Worm (Caenorhabditis elegans) whole organism, L4 larva: Measurements from ENCODE around the gene str-249.

ENCODE experiments used
- F49E8.2 ChIP-seq: sonication (generic microtip); optimal IDR thresholded peaks from 2 replicates; lab custom pipeline; 2016; ENCODE audit warnings: missing compliant biosample characterization, mild to moderate bottlenecking, missing genetic modification characterization, borderline replicate concordance
- R02D3.7 ChIP-seq: fragments of 150-350 bp; sonication (generic microtip); optimal IDR thresholded peaks from 3 replicates; lab custom pipeline; 2014; ENCODE audit warnings: missing biosample characterization, missing genetic modification characterization
- T20F7.1 ChIP-seq: fragments of 200-800 bp; sonication (Bioruptor generic); optimal IDR thresholded peaks from 2 replicates; lab custom pipeline; 2018; ENCODE audit warnings: mild to moderate bottlenecking, missing genetic modification characterization, missing compliant biosample characterization
- aha-1 ChIP-seq: fragments of 150-350 bp; peaks from one replicate; lab custom pipeline; 2014; ENCODE audit warnings: missing biosample characterization, missing genetic modification characterization
- attf-4 ChIP-seq: sonication (generic microtip); optimal IDR thresholded peaks from 3 replicates; lab custom pipeline; 2017; ENCODE audit warnings: missing biosample characterization, missing genetic modification characterization
- ceh-20 ChIP-seq: fragments of 200-800 bp; sonication (Bioruptor generic); IDR thresholded peaks from 2 replicates; pipeline ENCODE4 v1.3.6; 2022; ENCODE audit warnings: missing genetic modification reagents, missing genetic modification characterization, missing compliant biosample characterization
- ceh-28 ChIP-seq: fragments of 150-350 bp; optimal IDR thresholded peaks from 2 replicates; lab custom pipeline; 2014; ENCODE audit warnings: missing biosample characterization, missing genetic modification reagents, missing genetic modification characterization
- ceh-82 ChIP-seq: sonication (generic microtip); optimal IDR thresholded peaks from 2 replicates; lab custom pipeline; 2017; ENCODE audit warnings: missing biosample characterization, missing genetic modification characterization
- ctbp-1 ChIP-seq: fragments of 200-800 bp; sonication (Bioruptor generic); IDR thresholded peaks from 2 replicates; pipeline ENCODE4 v1.3.6; 2022; ENCODE audit warnings: missing genetic modification reagents, missing genetic modification characterization, missing compliant biosample characterization
- daf-12 ChIP-seq: fragments of 150-350 bp; optimal IDR thresholded peaks from 2 replicates; lab custom pipeline; 2014; ENCODE audit warnings: missing biosample characterization, missing genetic modification reagents, missing genetic modification characterization
- daf-16 ChIP-seq, 3 experiments: sonication (generic microtip); optimal IDR thresholded peaks; 2 replicates each; lab custom pipeline; 2016 to 2017; ENCODE audit warnings: missing genetic modification characterization in 3 of 3, missing genetic modification reagents in 3 of 3, mild to moderate bottlenecking in 2 of 3, missing compliant biosample characterization in 2 of 3, missing biosample characterization in 1 of 3, moderate library complexity in 1 of 3
- dmd-8 ChIP-seq: fragments of 200-800 bp; sonication (Bioruptor generic); IDR thresholded peaks from 2 replicates; pipeline ENCODE4 v1.3.6; 2022; ENCODE audit warnings: missing genetic modification characterization, missing compliant biosample characterization
- dmd-9 ChIP-seq: fragments of 200-800 bp; sonication (Bioruptor generic); IDR thresholded peaks from 2 replicates; pipeline ENCODE4 v1.3.6; 2022; ENCODE audit warnings: missing genetic modification reagents, missing genetic modification characterization, missing compliant biosample characterization
- egl-27 ChIP-seq: sonication (generic microtip); optimal IDR thresholded peaks from 3 replicates; lab custom pipeline; 2017; ENCODE audit warnings: missing biosample characterization, missing genetic modification reagents, missing genetic modification characterization
- egl-43 ChIP-seq: fragments of 200-800 bp; sonication (Bioruptor generic); IDR thresholded peaks from 2 replicates; pipeline ENCODE4 v1.3.6; 2022; ENCODE audit warnings: missing genetic modification reagents, missing genetic modification characterization, missing compliant biosample characterization
- fkh-10 ChIP-seq: fragments of 150-350 bp; optimal IDR thresholded peaks from 2 replicates; lab custom pipeline; 2014; ENCODE audit warnings: missing biosample characterization, missing genetic modification reagents, missing genetic modification characterization
- fos-1 ChIP-seq: fragments of 150-350 bp; optimal IDR thresholded peaks from 2 replicates; lab custom pipeline; 2014; ENCODE audit warnings: missing biosample characterization, missing genetic modification characterization
- gei-8 ChIP-seq: fragments of 200-800 bp; sonication (Bioruptor generic); optimal IDR thresholded peaks from 2 replicates; lab custom pipeline; 2018; ENCODE audit warnings: mild to moderate bottlenecking, missing genetic modification characterization, missing compliant biosample characterization
- lim-7 ChIP-seq: fragments of 200-800 bp; sonication (Bioruptor generic); IDR thresholded peaks from 2 replicates; pipeline ENCODE4 v1.3.6; 2022; ENCODE audit warnings: missing genetic modification characterization, missing compliant biosample characterization
- lin-1 ChIP-seq: fragments of 200-800 bp; sonication (Bioruptor generic); IDR thresholded peaks from 2 replicates; pipeline ENCODE4 v1.3.6; 2022; ENCODE audit warnings: missing genetic modification reagents, missing genetic modification characterization, missing compliant biosample characterization
- lin-38 ChIP-seq: fragments of 200-800 bp; sonication (Bioruptor generic); IDR thresholded peaks from 2 replicates; pipeline ENCODE4 v1.3.6; 2022; ENCODE audit warnings: missing genetic modification reagents, missing genetic modification characterization, missing compliant biosample characterization
- lin-39 ChIP-seq: fragments of 150-350 bp; optimal IDR thresholded peaks from 2 replicates; lab custom pipeline; 2014; ENCODE audit warnings: missing biosample characterization, missing genetic modification reagents, missing genetic modification characterization
- lir-3 ChIP-seq: sonication (generic microtip); optimal IDR thresholded peaks from 2 replicates; lab custom pipeline; 2016; ENCODE audit warnings: mild to moderate bottlenecking, missing genetic modification characterization, missing compliant biosample characterization
- lsy-2 ChIP-seq, 2 experiments: fragments of 150-350 bp in 1 of 2; sonication (generic microtip) in 1 of 2; optimal IDR thresholded peaks; 2 replicates each; lab custom pipeline; 2014 to 2017; ENCODE audit warnings: missing biosample characterization in 2 of 2, missing genetic modification characterization in 2 of 2
- mdt-29 ChIP-seq: fragments of 200-800 bp; sonication (Bioruptor generic); IDR thresholded peaks from 2 replicates; pipeline ENCODE4 v1.3.6; 2022; ENCODE audit warnings: missing genetic modification reagents, missing genetic modification characterization, missing compliant biosample characterization
- mep-1 ChIP-seq: fragments of 150-350 bp; sonication (generic microtip); optimal IDR thresholded peaks from 3 replicates; lab custom pipeline; 2014; ENCODE audit warnings: missing biosample characterization, missing genetic modification characterization
- mes-2 ChIP-seq: sonication (generic microtip); optimal IDR thresholded peaks from 2 replicates; lab custom pipeline; 2016; ENCODE audit warnings: missing genotype, mild to moderate bottlenecking, missing genetic modification characterization, missing compliant biosample characterization; ENCODE audit not compliant: poor library complexity, severe bottlenecking
- nhr-10 ChIP-seq: fragments of 150-350 bp; optimal IDR thresholded peaks from 2 replicates; lab custom pipeline; 2014; ENCODE audit warnings: missing biosample characterization, missing genetic modification characterization
- nhr-102 ChIP-seq: sonication (generic microtip); optimal IDR thresholded peaks from 2 replicates; lab custom pipeline; 2016; ENCODE audit warnings: mild to moderate bottlenecking, missing genetic modification characterization, moderate library complexity, missing compliant biosample characterization
- nhr-237 ChIP-seq: sonication (generic microtip); optimal IDR thresholded peaks from 2 replicates; lab custom pipeline; 2017; ENCODE audit warnings: missing biosample characterization, missing genetic modification characterization
- nhr-28 ChIP-seq: fragments of 150-350 bp; optimal IDR thresholded peaks from 2 replicates; lab custom pipeline; 2014; ENCODE audit warnings: missing biosample characterization, missing genetic modification characterization
- nhr-42 ChIP-seq: fragments of 200-800 bp; sonication (Bioruptor generic); IDR thresholded peaks from 2 replicates; pipeline ENCODE4 v1.3.6; 2022; ENCODE audit warnings: missing genetic modification characterization, missing compliant biosample characterization
- nhr-48 ChIP-seq: sonication (generic microtip); optimal IDR thresholded peaks from 2 replicates; lab custom pipeline; 2016; ENCODE audit warnings: mild to moderate bottlenecking, missing genetic modification characterization, missing compliant biosample characterization
- nhr-76 ChIP-seq: fragments of 150-350 bp; optimal IDR thresholded peaks from 2 replicates; lab custom pipeline; 2014; ENCODE audit warnings: missing biosample characterization, missing genetic modification characterization
- pha-4 ChIP-seq, 2 experiments: fragments of 150-350 bp in 1 of 2; fragments of 200-800 bp in 1 of 2; sonication (Bioruptor generic) in 1 of 2; IDR thresholded peaks in 1 of 2; optimal IDR thresholded peaks in 1 of 2; 2 replicates each; pipeline versions ENCODE4 v1.3.6 to Lab custom; 2014 to 2022; ENCODE audit warnings: missing genetic modification characterization in 2 of 2, missing genetic modification reagents in 2 of 2, missing biosample characterization in 1 of 2, missing compliant biosample characterization in 1 of 2
- php-3 ChIP-seq: fragments of 200-800 bp; sonication (Bioruptor generic); IDR thresholded peaks from 2 replicates; pipeline ENCODE4 v1.3.6; 2022; ENCODE audit warnings: missing genetic modification reagents, missing genetic modification characterization, missing compliant biosample characterization
- rbr-2 ChIP-seq: sonication (generic microtip); optimal IDR thresholded peaks from 2 replicates; lab custom pipeline; 2016; ENCODE audit warnings: missing genotype, missing genetic modification characterization, missing compliant biosample characterization
- saeg-2 ChIP-seq: fragments of 200-800 bp; sonication (Bioruptor generic); IDR thresholded peaks from 2 replicates; pipeline ENCODE4 v1.3.6; 2022; ENCODE audit warnings: missing genetic modification reagents, missing genetic modification characterization, missing compliant biosample characterization
- sdz-12 ChIP-seq: fragments of 200-800 bp; sonication (Bioruptor generic); optimal IDR thresholded peaks from 2 replicates; lab custom pipeline; 2018; ENCODE audit warnings: mild to moderate bottlenecking, missing genetic modification characterization, missing compliant biosample characterization
- set-16 ChIP-seq: fragments of 200-800 bp; sonication (Bioruptor generic); IDR thresholded peaks from 2 replicates; pipeline ENCODE4 v1.3.6; 2022; ENCODE audit warnings: missing genetic modification reagents, missing genetic modification characterization, missing compliant biosample characterization
- tra-1 ChIP-seq: fragments of 200-800 bp; sonication (Bioruptor generic); IDR thresholded peaks from 2 replicates; pipeline ENCODE4 v1.3.6; 2022; ENCODE audit warnings: missing genetic modification reagents, missing genetic modification characterization, missing compliant biosample characterization
- unc-130 ChIP-seq: sonication (generic microtip); optimal IDR thresholded peaks from 2 replicates; lab custom pipeline; 2016; ENCODE audit warnings: missing genetic modification reagents, missing genetic modification characterization, missing compliant biosample characterization
- unc-39 ChIP-seq: sonication (generic microtip); optimal IDR thresholded peaks from 2 replicates; lab custom pipeline; 2017; ENCODE audit warnings: missing biosample characterization, missing genetic modification characterization
- vab-7 ChIP-seq: fragments of 200-800 bp; sonication (Bioruptor generic); IDR thresholded peaks from 2 replicates; pipeline ENCODE4 v1.3.6; 2022; ENCODE audit warnings: missing genetic modification reagents, missing genetic modification characterization, missing compliant biosample characterization
- zfp-3 ChIP-seq: fragments of 200-800 bp; sonication (Bioruptor generic); conservative IDR thresholded peaks from 2 replicates; pipeline ENCODE4 v1.3.6; 2022; ENCODE audit warnings: missing genetic modification reagents, missing genetic modification characterization, missing compliant biosample characterization
- zip-2 ChIP-seq: fragments of 150-350 bp; optimal IDR thresholded peaks from 2 replicates; lab custom pipeline; 2014; ENCODE audit warnings: missing biosample characterization, missing genetic modification characterization
- ztf-11 ChIP-seq: fragments of 150-350 bp; optimal IDR thresholded peaks from 2 replicates; lab custom pipeline; 2014; ENCODE audit warnings: missing biosample characterization, missing genetic modification characterization

str-249 gene

DNA sequence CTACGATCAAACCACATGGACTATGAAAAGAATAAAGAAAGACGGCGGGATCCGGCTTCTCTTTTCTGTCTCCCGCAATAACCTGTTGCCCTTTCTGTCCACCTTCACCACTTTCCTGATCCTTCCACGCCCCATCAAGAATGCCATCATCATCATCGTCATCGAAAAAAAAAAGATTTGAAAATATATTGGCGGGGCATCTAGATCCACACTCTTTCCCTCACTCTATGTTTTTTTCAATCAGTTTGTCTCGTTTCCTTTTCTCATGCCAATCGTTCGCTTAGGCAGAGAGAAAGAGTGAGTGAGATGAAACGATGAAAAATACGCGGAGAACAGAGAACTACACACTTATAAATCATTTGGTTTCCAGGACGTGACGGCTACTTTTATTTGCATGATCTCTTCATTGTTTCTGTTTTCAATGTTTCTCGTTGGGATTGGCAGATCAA lies 46.9 kb upstream of the str-249 start (continued):
- TF ChIP-seq fkh-10 (GFP tag; lab: Kevin White, UChicago) = no peak
- TF ChIP-seq nhr-28 (tag; lab: Kevin White, UChicago) = peak; percentile 42
- no peak for TF ChIP-seq sdz-12 (GFP tag; lab: Kevin White, UChicago)
- peak in 1 of 2 experiments; percentile 52 for TF ChIP-seq daf-16 (GFP tag; optimal IDR thresholded peaks at IDR 0.05; lab: Kevin White, UChicago)
- TF ChIP-seq daf-16 (tag; optimal IDR thresholded peaks at IDR 0.05; lab: Kevin White, UChicago) = no peak
- no peak for TF ChIP-seq lin-39
- TF ChIP-seq lsy-2 (tag; optimal IDR thresholded peaks at IDR 0.05; lab: Kevin White, UChicago) = no peak

DNA sequence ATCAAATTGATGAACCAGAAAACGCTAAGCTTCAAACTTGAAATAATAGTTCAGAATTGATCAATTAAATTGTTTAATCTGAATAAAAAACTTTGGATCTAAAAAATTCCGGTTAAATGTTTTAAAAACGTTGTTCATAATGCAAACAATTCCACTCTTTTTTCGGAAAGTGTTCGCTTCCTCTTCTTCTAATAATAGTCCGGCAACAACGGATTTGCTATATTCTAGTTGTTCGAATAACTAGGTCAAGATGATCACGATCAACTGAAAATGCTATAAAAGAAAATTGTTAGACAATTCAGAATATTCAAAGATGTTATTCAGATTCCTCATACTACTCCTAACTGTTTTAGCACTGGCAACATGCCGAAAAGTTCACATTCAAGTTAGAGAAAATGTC lies 44.3 kb upstream of the str-249 start, which contains the start of gene D2024.4:
TSS of gene D2024.4 (plus strand) at position 301 of the 400 bp plus-strand sequence.
- TF ChIP-seq nhr-76 (tag; lab: Kevin White, UChicago) (no peak), vab-7 (GFP tag; lab: Robert Waterston, UW) (no peak), fkh-10 (GFP tag; lab: Kevin White, UChicago) (no peak), mdt-29 (GFP tag; lab: Robert Waterston, UW) (no peak), egl-27 (tag; lab: Kevin White, UChicago) (no peak), nhr-10 (tag; lab: Kevin White, UChicago) (no peak), mep-1 (tag; lab: Kevin White, UChicago) (no peak), nhr-102 (tag; lab: Kevin White, UChicago) (no peak), sdz-12 (GFP tag; lab: Kevin White, UChicago) (no peak), nhr-28 (tag; lab: Kevin White, UChicago) (no peak), F49E8.2 (no peak), unc-130 (no peak), gei-8 (GFP tag; lab: Kevin White, UChicago) (no peak), lir-3 (tag; lab: Kevin White, UChicago) (no peak), unc-39 (tag; lab: Kevin White, UChicago) (no peak), dmd-8 (GFP tag; lab: Robert Waterston, UW) (no peak), mes-2 (tag; lab: Kevin White, UChicago) (no peak), egl-43 (GFP tag; lab: Robert Waterston, UW) (no peak)

DNA sequence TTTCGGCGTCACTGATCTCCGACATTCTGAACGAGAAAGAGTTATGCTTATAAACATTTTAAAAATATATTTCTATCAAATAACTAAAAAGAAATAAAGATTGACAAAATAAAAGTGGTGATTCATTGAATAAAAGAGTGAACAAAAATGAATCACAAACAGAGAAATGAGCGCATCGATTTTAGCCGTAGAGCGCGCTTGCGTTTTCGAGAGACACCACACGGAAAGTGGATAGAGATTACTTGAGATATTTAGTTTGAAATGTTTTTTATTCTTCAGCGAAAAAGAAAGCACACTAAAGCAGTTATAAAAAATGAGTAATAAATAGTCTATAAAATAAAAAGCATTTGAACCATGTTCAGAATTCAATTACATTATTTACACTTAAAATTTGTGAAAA lies 43.5 kb upstream of the str-249 start, which contains the start of gene cap-1:
TSS of gene cap-1 (minus strand) at position 26 of the 400 bp plus-strand sequence.
- TF ChIP-seq aha-1 (no peak), lim-7 (GFP tag; lab: Robert Waterston, UW) (no peak), zip-2 (tag; lab: Kevin White, UChicago) (no peak), nhr-237 (no peak), daf-12 (tag; lab: Kevin White, UChicago) (no peak), rbr-2 (tag; lab: Kevin White, UChicago) (peak; percentile 63), nhr-48 (no peak), mep-1 (tag; lab: Kevin White, UChicago) (peak; percentile 88), vab-7 (GFP tag; lab: Robert Waterston, UW) (no peak), R02D3.7 (tag; lab: Kevin White, UChicago) (no peak), ceh-20 (GFP tag; lab: Robert Waterston, UW) (no peak), nhr-28 (tag; lab: Kevin White, UChicago) (peak; percentile 72), pha-4 (GFP tag; IDR thresholded peaks at IDR 0.05; lab: Robert Waterston, UW) (no peak), pha-4 (tag; optimal IDR thresholded peaks at IDR 0.05; lab: Kevin White, UChicago) (peak; percentile 94), T20F7.1 (peak; percentile 47), mdt-29 (GFP tag; lab: Robert Waterston, UW) (no peak), dmd-9 (GFP tag; lab: Robert Waterston, UW) (no peak), ctbp-1 (no peak), gei-8 (GFP tag; lab: Kevin White, UChicago) (no peak), fos-1 (tag; lab: Kevin White, UChicago) (no peak), tra-1 (GFP tag; lab: Robert Waterston, UW) (no peak), set-16 (GFP tag; lab: Robert Waterston, UW) (no peak), attf-4 (no peak), saeg-2 (GFP tag; lab: Robert Waterston, UW) (no peak), lin-38 (peak; percentile 96), nhr-76 (tag; lab: Kevin White, UChicago) (no peak), lin-1 (GFP tag; lab: Robert Waterston, UW) (no peak), nhr-42 (no peak), zfp-3 (no peak), php-3 (GFP tag; lab: Robert Waterston, UW) (no peak), ceh-82 (tag; lab: Kevin White, UChicago) (no peak), ceh-28 (tag; lab: Kevin White, UChicago) (peak; percentile 43), ztf-11 (tag; lab: Kevin White, UChicago) (no peak)
